Worm (Caenorhabditis elegans) whole organism, L1 larva: Measurements from ENCODE around the gene T23F6.2.

Experiments used
- C04F5.9 ChIP-seq: sonication (generic microtip); optimal IDR thresholded peaks from 2 replicates; lab custom pipeline; 2016; ENCODE audit warnings: missing genetic modification characterization, missing compliant biosample characterization
- C16A3.4 ChIP-seq: fragments of 150-350 bp; optimal IDR thresholded peaks from 2 replicates; lab custom pipeline; 2014; ENCODE audit warnings: missing biosample characterization, missing genetic modification characterization
- Y116A8C.19 ChIP-seq: sonication (generic microtip); optimal IDR thresholded peaks from 2 replicates; lab custom pipeline; 2016; ENCODE audit warnings: missing compliant biosample characterization, missing genetic modification characterization, borderline replicate concordance
- alr-1 ChIP-seq: fragments of 200-800 bp; sonication (Bioruptor generic); optimal IDR thresholded peaks from 2 replicates; lab custom pipeline; 2018; ENCODE audit warnings: borderline replicate concordance, mild to moderate bottlenecking, missing genetic modification characterization, missing compliant biosample characterization
- blmp-1 ChIP-seq: fragments of 150-350 bp; optimal IDR thresholded peaks from 2 replicates; lab custom pipeline; 2014; ENCODE audit warnings: missing biosample characterization, missing genetic modification characterization
- ceh-8 ChIP-seq: fragments of 200-800 bp; sonication (Bioruptor generic); optimal IDR thresholded peaks from 2 replicates; lab custom pipeline; 2018; ENCODE audit warnings: mild to moderate bottlenecking, missing genetic modification characterization, moderate library complexity, missing compliant biosample characterization
- ceh-90 ChIP-seq: sonication (generic microtip); optimal IDR thresholded peaks from 2 replicates; lab custom pipeline; 2016; ENCODE audit warnings: missing genetic modification characterization, missing compliant biosample characterization
- dpl-1 ChIP-seq, 3 experiments: fragments of 150-350 bp in 2 of 3; sonication (generic microtip) in 1 of 3; optimal IDR thresholded peaks; 2 replicates each; lab custom pipeline; 2014 to 2017; ENCODE audit warnings: missing biosample characterization in 3 of 3, missing genetic modification characterization in 3 of 3, missing genetic modification reagents in 3 of 3
- dsc-1 ChIP-seq: sonication (generic microtip); optimal IDR thresholded peaks from 2 replicates; lab custom pipeline; 2016; ENCODE audit warnings: mild to moderate bottlenecking, missing genetic modification characterization, missing compliant biosample characterization
- efl-1 ChIP-seq, 4 experiments: fragments of 150-350 bp; optimal IDR thresholded peaks in 3 of 4; peaks in 1 of 4; 1 replicate in 1 of 4; 2 replicates in 3 of 4; lab custom pipeline; 2014; ENCODE audit warnings: missing biosample characterization in 2 of 4, missing genetic modification characterization in 2 of 4, missing genetic modification reagents in 2 of 4
- egl-13 ChIP-seq: sonication (generic microtip); optimal IDR thresholded peaks from 2 replicates; lab custom pipeline; 2016; ENCODE audit warnings: missing genotype, missing genetic modification reagents, missing genetic modification characterization, missing compliant biosample characterization
- egl-27 ChIP-seq, 2 experiments: fragments of 150-350 bp in 1 of 2; sonication (generic microtip); optimal IDR thresholded peaks; 3 replicates each; lab custom pipeline; 2017 to 2018; ENCODE audit warnings: missing biosample characterization in 2 of 2, missing genetic modification characterization in 2 of 2, missing genetic modification reagents in 2 of 2
- elt-3 ChIP-seq, 6 experiments: fragments of 150-350 bp in 1 of 6; sonication (generic microtip); optimal IDR thresholded peaks; 2 replicates each; lab custom pipeline; 2017 to 2018; ENCODE audit warnings: missing biosample characterization in 6 of 6, missing genetic modification characterization in 6 of 6, inconsistent platforms in 1 of 6
- fkh-4 ChIP-seq: sonication (generic microtip); optimal IDR thresholded peaks from 2 replicates; lab custom pipeline; 2016; ENCODE audit warnings: missing compliant biosample characterization, missing genetic modification characterization, borderline replicate concordance
- fkh-8 ChIP-seq: sonication (generic microtip); optimal IDR thresholded peaks from 2 replicates; lab custom pipeline; 2016; ENCODE audit warnings: mild to moderate bottlenecking, missing genetic modification characterization, missing compliant biosample characterization
- fos-1 ChIP-seq: fragments of 150-350 bp; optimal IDR thresholded peaks from 2 replicates; lab custom pipeline; 2014; ENCODE audit warnings: missing biosample characterization, missing genetic modification characterization
- grh-1 ChIP-seq: fragments of 200-800 bp; sonication (Bioruptor generic); IDR thresholded peaks from 2 replicates; pipeline ENCODE4 v1.3.6; 2022; ENCODE audit warnings: missing genetic modification reagents, missing genetic modification characterization, missing compliant biosample characterization
- hlh-17 ChIP-seq: fragments of 200-800 bp; sonication (Bioruptor generic); optimal IDR thresholded peaks from 2 replicates; lab custom pipeline; 2018; ENCODE audit warnings: missing genetic modification characterization, mild to moderate bottlenecking, missing compliant biosample characterization, moderate library complexity, borderline replicate concordance
- irx-1 ChIP-seq: sonication (generic microtip); optimal IDR thresholded peaks from 2 replicates; lab custom pipeline; 2016; ENCODE audit warnings: missing genetic modification characterization, missing compliant biosample characterization
- lin-13 ChIP-seq: fragments of 150-350 bp; optimal IDR thresholded peaks from 2 replicates; lab custom pipeline; 2014; ENCODE audit warnings: missing biosample characterization, missing genetic modification reagents, missing genetic modification characterization
- lin-15B ChIP-seq: fragments of 150-350 bp; sonication (generic microtip); optimal IDR thresholded peaks from 3 replicates; lab custom pipeline; 2014; ENCODE audit warnings: missing biosample characterization, missing genetic modification characterization
- lin-39 ChIP-seq: fragments of 150-350 bp; optimal IDR thresholded peaks from 2 replicates; lab custom pipeline; 2014; ENCODE audit warnings: missing biosample characterization, missing genetic modification reagents, missing genetic modification characterization
- lir-3 ChIP-seq: sonication (generic microtip); optimal IDR thresholded peaks from 2 replicates; lab custom pipeline; 2016; ENCODE audit warnings: mild to moderate bottlenecking, missing genetic modification characterization, moderate library complexity, missing compliant biosample characterization; ENCODE audit not compliant: poor library complexity
- lsy-2 ChIP-seq, 2 experiments: fragments of 150-350 bp; optimal IDR thresholded peaks; 2 replicates each; lab custom pipeline; 2014; ENCODE audit warnings: missing biosample characterization in 2 of 2, missing genetic modification characterization in 2 of 2
- mab-9 ChIP-seq: fragments of 200-800 bp; sonication (Bioruptor generic); IDR thresholded peaks from 2 replicates; pipeline ENCODE4 v1.3.6; 2022; ENCODE audit warnings: missing genetic modification reagents, missing genetic modification characterization, missing compliant biosample characterization
- mef-2 ChIP-seq: fragments of 150-350 bp; optimal IDR thresholded peaks from 2 replicates; lab custom pipeline; 2014; ENCODE audit warnings: missing biosample characterization, missing genetic modification characterization
- mep-1 ChIP-seq: fragments of 150-350 bp; optimal IDR thresholded peaks from 2 replicates; lab custom pipeline; 2014; ENCODE audit warnings: missing biosample characterization, missing genetic modification characterization
- nhr-11 ChIP-seq: fragments of 150-350 bp; optimal IDR thresholded peaks from 2 replicates; lab custom pipeline; 2014; ENCODE audit warnings: missing biosample characterization, missing genetic modification characterization
- nhr-12 ChIP-seq: sonication (generic microtip); optimal IDR thresholded peaks from 2 replicates; lab custom pipeline; 2017; ENCODE audit warnings: missing biosample characterization, missing genetic modification characterization
- nhr-47 ChIP-seq: sonication (generic microtip); optimal IDR thresholded peaks from 2 replicates; lab custom pipeline; 2016; ENCODE audit warnings: mild to moderate bottlenecking, missing genetic modification characterization, moderate library complexity, missing compliant biosample characterization
- nhr-71 ChIP-seq: sonication (generic microtip); optimal IDR thresholded peaks from 2 replicates; lab custom pipeline; 2016; ENCODE audit warnings: mild to moderate bottlenecking, missing genetic modification characterization, moderate library complexity, missing compliant biosample characterization
- nhr-76 ChIP-seq: sonication (generic microtip); optimal IDR thresholded peaks from 2 replicates; lab custom pipeline; 2017; ENCODE audit warnings: missing biosample characterization, missing genetic modification characterization
- pag-3 ChIP-seq: sonication (generic microtip); optimal IDR thresholded peaks from 2 replicates; lab custom pipeline; 2017; ENCODE audit warnings: missing genetic modification characterization, mild to moderate bottlenecking, missing compliant biosample characterization, antibody characterized with exemption, borderline replicate concordance; ENCODE audit not compliant: insufficient read depth
- pqm-1 ChIP-seq: sonication (generic microtip); optimal IDR thresholded peaks from 3 replicates; lab custom pipeline; 2017; ENCODE audit warnings: missing biosample characterization, missing genetic modification characterization
- rnt-1 ChIP-seq: sonication (generic microtip); optimal IDR thresholded peaks from 2 replicates; lab custom pipeline; 2016; ENCODE audit warnings: mild to moderate bottlenecking, missing genetic modification characterization, moderate library complexity, missing compliant biosample characterization
- sox-4 ChIP-seq: sonication (generic microtip); optimal IDR thresholded peaks from 2 replicates; lab custom pipeline; 2016; ENCODE audit warnings: missing genetic modification characterization, missing compliant biosample characterization
- sptf-1 ChIP-seq: fragments of 150-350 bp; optimal IDR thresholded peaks from 2 replicates; lab custom pipeline; 2014; ENCODE audit warnings: missing biosample characterization, missing genetic modification characterization
- sup-37 ChIP-seq: fragments of 200-800 bp; sonication (Bioruptor generic); optimal IDR thresholded peaks from 2 replicates; lab custom pipeline; 2018; ENCODE audit warnings: mild to moderate bottlenecking, missing genetic modification characterization, missing compliant biosample characterization
- swsn-7 ChIP-seq: sonication (generic microtip); optimal IDR thresholded peaks from 2 replicates; lab custom pipeline; 2016; ENCODE audit warnings: missing genetic modification characterization, missing compliant biosample characterization
- unc-130 ChIP-seq: fragments of 150-350 bp; optimal IDR thresholded peaks from 2 replicates; lab custom pipeline; 2017; ENCODE audit warnings: missing biosample characterization, missing genetic modification characterization, inconsistent platforms
- unc-30 ChIP-seq: sonication (generic microtip); optimal IDR thresholded peaks from 2 replicates; lab custom pipeline; 2017; ENCODE audit warnings: missing biosample characterization, missing genetic modification characterization
- unc-62 ChIP-seq: fragments of 150-350 bp; optimal IDR thresholded peaks from 2 replicates; lab custom pipeline; 2014; ENCODE audit warnings: missing biosample characterization, missing genetic modification reagents, missing genetic modification characterization
- unc-98 ChIP-seq: fragments of 200-800 bp; sonication (Bioruptor generic); IDR thresholded peaks from 2 replicates; pipeline ENCODE4 v1.3.6; 2022; ENCODE audit warnings: missing genetic modification characterization, missing compliant biosample characterization
- zag-1 ChIP-seq: fragments of 150-350 bp; optimal IDR thresholded peaks from 2 replicates; lab custom pipeline; 2014; ENCODE audit warnings: missing biosample characterization, missing genetic modification characterization
- ztf-11 ChIP-seq, 2 experiments: sonication (generic microtip); optimal IDR thresholded peaks; 2 replicates each; lab custom pipeline; 2016 to 2017; ENCODE audit warnings: missing genetic modification characterization in 2 of 2, missing biosample characterization in 1 of 2, missing compliant biosample characterization in 1 of 2

Gene T23F6.2

ce11 chrIV:12715947-12716382 lies 5.2 kb upstream of the T23F6.2 start (continued):
- TF ChIP-seq alr-1 (tag; lab: Kevin White, UChicago) (no peak), nhr-11 (no peak), mep-1 (tag; lab: Kevin White, UChicago) (peak; percentile 25), nhr-47 (tag; lab: Kevin White, UChicago) (peak; percentile 56), sptf-1 (tag; lab: Kevin White, UChicago) (no peak), rnt-1 (tag; lab: Kevin White, UChicago) (no peak), Y116A8C.19 (tag; lab: Kevin White, UChicago) (no peak), egl-13 (tag; lab: Kevin White, UChicago) (no peak), swsn-7 (tag; lab: Kevin White, UChicago) (no peak), unc-98 (GFP tag; lab: Robert Waterston, UW) (no peak), unc-30 (tag; lab: Kevin White, UChicago) (no peak), dpl-1 (GFP tag; optimal IDR thresholded peaks at IDR 0.05; lab: Kevin White, UChicago) (peak in 1 of 3 experiments; percentile 41), grh-1 (GFP tag; lab: Robert Waterston, UW) (peak; percentile 56), lin-13 (GFP tag; lab: Kevin White, UChicago) (no peak), sox-4 (tag; lab: Kevin White, UChicago) (no peak), C16A3.4 (tag; lab: Kevin White, UChicago) (peak; percentile 23), fos-1 (tag; lab: Kevin White, UChicago) (no peak), pag-3 (tag; lab: Kevin White, UChicago) (no peak), sup-37 (GFP tag; lab: Kevin White, UChicago) (no peak), elt-3 (tag; optimal IDR thresholded peaks at IDR 0.05; lab: Kevin White, UChicago) (peak in 5 of 6 experiments; percentile 75 to 97 (median 96)), egl-27 (tag; optimal IDR thresholded peaks at IDR 0.05; lab: Kevin White, UChicago) (peak in 1 of 2 experiments; percentile 2), nhr-76 (no peak), lsy-2 (tag; optimal IDR thresholded peaks at IDR 0.05; lab: Kevin White, UChicago) (peak; percentile 50 to 82), irx-1 (tag; lab: Kevin White, UChicago) (no peak), fkh-8 (tag; lab: Kevin White, UChicago) (no peak), mab-9 (GFP tag; lab: Robert Waterston, UW) (no peak), zag-1 (tag; lab: Kevin White, UChicago) (no peak), mef-2 (tag; lab: Kevin White, UChicago) (no peak), unc-130 (tag; lab: Kevin White, UChicago) (peak; percentile 47), ceh-8 (GFP tag; lab: Kevin White, UChicago) (no peak), C04F5.9 (tag; lab: Kevin White, UChicago) (no peak), blmp-1 (peak; percentile 80), unc-62 (no peak), fkh-4 (no peak), dsc-1 (tag; lab: Kevin White, UChicago) (no peak), pqm-1 (no peak), nhr-71 (peak; percentile 88), lin-39 (tag; lab: Kevin White, UChicago) (no peak), hlh-17 (no peak), ztf-11 (tag; optimal IDR thresholded peaks at IDR 0.05; lab: Kevin White, UChicago) (no peak), lin-15B (tag; lab: Kevin White, UChicago) (no peak), lir-3 (tag; lab: Kevin White, UChicago) (peak; percentile 41), nhr-12 (tag; lab: Kevin White, UChicago) (no peak), ceh-90 (no peak), efl-1 (optimal IDR thresholded peaks at IDR 0.05; lab: Kevin White, UChicago) (peak; percentile 8 to 26), efl-1 (GFP tag; optimal IDR thresholded peaks at IDR 0.05 in 1 of 2; lab: Kevin White, UChicago) (peak; percentile 13 to 93)
